Fruit fly (Drosophila melanogaster) S2 (cell line): ENCODE data around the gene klg.

Source experiments
- CG8478 ChIP-seq: fragments of >200 bp; optimal IDR thresholded peaks from 2 replicates; lab custom pipeline; 2018
- CTCF ChIP-seq, 2 experiments: fragments of >200 bp; optimal IDR thresholded peaks; 2 replicates each; lab custom pipeline; 2018

DNA sequence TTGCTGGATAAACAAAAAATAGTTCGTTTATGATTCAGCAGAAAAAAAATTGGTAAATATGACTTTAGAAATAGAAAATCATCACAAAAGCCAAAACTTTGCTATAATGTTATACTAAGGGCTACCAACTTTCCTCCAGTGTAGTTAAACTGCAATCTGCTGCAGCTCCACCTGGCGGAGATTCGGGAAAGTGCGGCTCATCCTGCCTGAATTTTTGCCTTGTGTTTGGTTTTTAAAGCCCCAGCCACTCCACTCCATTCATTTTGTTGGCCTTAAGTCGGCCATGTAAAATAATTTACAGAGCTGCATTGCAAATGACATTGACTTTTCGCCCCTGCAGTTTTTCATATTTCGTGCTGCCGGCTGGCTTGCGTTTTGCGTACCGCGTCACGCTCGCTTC, 66.1 kb downstream of the klg start:
- TF ChIP-seq CTCF (optimal IDR thresholded peaks at IDR 0.05; lab: Kevin White, UChicago) (peak; percentile 64 to 71), CG8478 (lab: Kevin White, UChicago) (no peak)
